Worm (Caenorhabditis elegans): ENCODE data around the gene mmab-1.

DNA sequence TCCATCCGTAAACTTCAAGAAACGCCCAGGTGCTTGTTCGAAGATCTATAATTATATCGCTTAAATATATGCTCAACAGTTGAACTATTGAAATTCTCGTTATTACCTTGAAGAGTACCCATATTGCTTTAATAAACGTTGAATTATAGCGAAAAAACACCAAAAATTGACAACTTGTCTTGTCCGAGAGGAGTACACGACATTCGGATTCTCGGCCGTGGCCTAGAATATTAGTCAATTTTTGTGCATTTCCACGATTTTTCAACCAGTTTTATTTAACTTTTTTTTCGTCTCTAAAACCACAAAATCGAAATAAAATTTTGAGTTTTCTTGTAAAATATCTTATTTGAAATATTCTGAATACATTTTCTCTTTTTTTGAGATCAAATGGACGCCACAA lies 9.6 kb downstream of the mmab-1 start, which contains the start of the genes F26F4.9 and cee-1:
- TF ChIP-seq nfya-2 (GFP tag; IDR thresholded peaks at IDR 0.05): no peak
- no peak for TF ChIP-seq hsf-1 (GFP tag; IDR thresholded peaks at IDR 0.05)
- 0 out of 2 replicates have a peak, but pooled peaks have one; percentile 10 for TF ChIP-seq ceh-40 (GFP tag; IDR thresholded peaks at IDR 0.05)
- no peak for TF ChIP-seq ama-1 (optimal IDR thresholded peaks at IDR 0.05)
- TF ChIP-seq ama-1 (GFP tag; optimal IDR thresholded peaks at IDR 0.05): no peak
- no peak for TF ChIP-seq ets-4 (GFP tag; optimal IDR thresholded peaks at IDR 0.05)
- no peak for TF ChIP-seq ztf-22 (GFP tag; optimal IDR thresholded peaks at IDR 0.05)
- TF ChIP-seq hlh-12 (tag; optimal IDR thresholded peaks at IDR 0.05): no peak

Measured in whole organism, young adult.